Worm (Caenorhabditis elegans) whole organism, L1 larva: ENCODE data around the gene fig-1.

ENCODE experiments used
- aly-2 ChIP-seq: fragments of 150-350 bp; optimal IDR thresholded peaks from 2 replicates; lab custom pipeline; 2014; ENCODE audit warnings: missing biosample characterization, missing genetic modification characterization
- blmp-1 ChIP-seq: fragments of 150-350 bp; optimal IDR thresholded peaks from 2 replicates; lab custom pipeline; 2014; ENCODE audit warnings: missing biosample characterization, missing genetic modification characterization
- ceh-63 ChIP-seq: fragments of 200-800 bp; sonication (Bioruptor generic); optimal IDR thresholded peaks from 2 replicates; lab custom pipeline; 2018; ENCODE audit warnings: mild to moderate bottlenecking, missing genetic modification characterization, missing compliant biosample characterization
- elt-2 ChIP-seq: sonication (generic microtip); optimal IDR thresholded peaks from 2 replicates; lab custom pipeline; 2016; ENCODE audit warnings: missing genetic modification characterization, mild to moderate bottlenecking, inconsistent platforms, missing compliant biosample characterization, missing genetic modification reagents
- fos-1 ChIP-seq: fragments of 150-350 bp; optimal IDR thresholded peaks from 2 replicates; lab custom pipeline; 2014; ENCODE audit warnings: missing biosample characterization, missing genetic modification characterization
- grh-1 ChIP-seq: fragments of 200-800 bp; sonication (Bioruptor generic); IDR thresholded peaks from 2 replicates; pipeline ENCODE4 v1.3.6; 2022; ENCODE audit warnings: missing genetic modification reagents, missing genetic modification characterization, missing compliant biosample characterization
- hlh-17 ChIP-seq: fragments of 200-800 bp; sonication (Bioruptor generic); optimal IDR thresholded peaks from 2 replicates; lab custom pipeline; 2018; ENCODE audit warnings: missing genetic modification characterization, mild to moderate bottlenecking, missing compliant biosample characterization, moderate library complexity, borderline replicate concordance
- lir-3 ChIP-seq: sonication (generic microtip); optimal IDR thresholded peaks from 2 replicates; lab custom pipeline; 2016; ENCODE audit warnings: mild to moderate bottlenecking, missing genetic modification characterization, moderate library complexity, missing compliant biosample characterization; ENCODE audit not compliant: poor library complexity
- lsy-2 ChIP-seq, 2 experiments: fragments of 150-350 bp; optimal IDR thresholded peaks; 2 replicates each; lab custom pipeline; 2014; ENCODE audit warnings: missing biosample characterization in 2 of 2, missing genetic modification characterization in 2 of 2
- mdl-1 ChIP-seq, 2 experiments: fragments of 150-350 bp; optimal IDR thresholded peaks; 2 replicates each; lab custom pipeline; 2014 to 2017; ENCODE audit warnings: missing biosample characterization in 2 of 2, missing genetic modification characterization in 2 of 2, inconsistent platforms in 1 of 2
- nhr-237 ChIP-seq: fragments of 150-350 bp; optimal IDR thresholded peaks from 2 replicates; lab custom pipeline; 2014; ENCODE audit warnings: missing biosample characterization, missing genetic modification characterization
- pqm-1 ChIP-seq: sonication (generic microtip); optimal IDR thresholded peaks from 3 replicates; lab custom pipeline; 2017; ENCODE audit warnings: missing biosample characterization, missing genetic modification characterization
- swsn-7 ChIP-seq: sonication (generic microtip); optimal IDR thresholded peaks from 2 replicates; lab custom pipeline; 2016; ENCODE audit warnings: missing genetic modification characterization, missing compliant biosample characterization
- ztf-11 ChIP-seq, 2 experiments: sonication (generic microtip); optimal IDR thresholded peaks; 2 replicates each; lab custom pipeline; 2016 to 2017; ENCODE audit warnings: missing genetic modification characterization in 2 of 2, missing biosample characterization in 1 of 2, missing compliant biosample characterization in 1 of 2

DNA sequence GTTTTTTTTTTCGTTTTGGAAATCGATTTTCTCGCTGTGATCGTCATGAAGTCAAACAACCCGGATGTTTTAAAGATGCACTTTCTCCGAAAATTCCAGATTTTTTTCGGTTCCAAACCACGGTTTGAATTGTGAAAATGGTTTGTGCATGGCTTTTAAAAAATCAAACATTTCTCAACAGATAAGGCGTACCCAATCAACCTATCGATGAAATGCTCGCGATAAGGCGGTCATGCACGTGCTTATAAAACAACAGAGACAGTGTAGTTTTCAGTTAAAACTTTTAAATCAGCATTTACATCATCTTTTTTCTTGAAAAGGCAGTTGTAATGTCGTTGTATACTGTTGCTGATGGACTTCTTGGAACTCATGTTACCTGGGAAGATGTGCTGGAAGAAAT is 48.6 kb downstream of the fig-1 start, which contains the start of gene F58B4.5:
- TF ChIP-seq lir-3 (no peak), elt-2 (tag; lab: Kevin White, UChicago) (peak; percentile 89), blmp-1 (no peak), ztf-11 (tag; optimal IDR thresholded peaks at IDR 0.05; lab: Kevin White, UChicago) (no peak), swsn-7 (tag; lab: Kevin White, UChicago) (no peak), mdl-1 (tag; optimal IDR thresholded peaks at IDR 0.05; lab: Kevin White, UChicago) (no peak), lsy-2 (tag; optimal IDR thresholded peaks at IDR 0.05; lab: Kevin White, UChicago) (no peak), pqm-1 (tag; lab: Kevin White, UChicago) (no peak), fos-1 (tag; lab: Kevin White, UChicago) (no peak), hlh-17 (no peak), grh-1 (GFP tag; lab: Robert Waterston, UW) (no peak), aly-2 (tag; lab: Kevin White, UChicago) (no peak), ceh-63 (GFP tag; lab: Kevin White, UChicago) (no peak), nhr-237 (tag; lab: Kevin White, UChicago) (no peak)
